Worm (Caenorhabditis elegans) whole organism, L1 larva: ENCODE measurements around the gene C07A12.18.
A peak's percentile ranks its signal among the peaks of the same experiment; 100 is the strongest.

Experiments
- F16B12.6 ChIP-seq: fragments of 150-350 bp; optimal IDR thresholded peaks from 2 replicates; lab custom pipeline; 2014; ENCODE audit warnings: missing biosample characterization, missing genetic modification characterization
- alr-1 ChIP-seq: fragments of 200-800 bp; sonication (Bioruptor generic); optimal IDR thresholded peaks from 2 replicates; lab custom pipeline; 2018; ENCODE audit warnings: borderline replicate concordance, mild to moderate bottlenecking, missing genetic modification characterization, missing compliant biosample characterization
- aly-2 ChIP-seq: fragments of 150-350 bp; optimal IDR thresholded peaks from 2 replicates; lab custom pipeline; 2014; ENCODE audit warnings: missing biosample characterization, missing genetic modification characterization
- blmp-1 ChIP-seq: fragments of 150-350 bp; optimal IDR thresholded peaks from 2 replicates; lab custom pipeline; 2014; ENCODE audit warnings: missing biosample characterization, missing genetic modification characterization
- ceh-8 ChIP-seq: fragments of 200-800 bp; sonication (Bioruptor generic); optimal IDR thresholded peaks from 2 replicates; lab custom pipeline; 2018; ENCODE audit warnings: mild to moderate bottlenecking, missing genetic modification characterization, moderate library complexity, missing compliant biosample characterization
- ceh-88 ChIP-seq: fragments of 200-800 bp; sonication (Bioruptor generic); IDR thresholded peaks from 2 replicates; pipeline ENCODE4 v1.3.6; 2022; ENCODE audit warnings: missing genetic modification characterization, missing compliant biosample characterization
- dsc-1 ChIP-seq: sonication (generic microtip); optimal IDR thresholded peaks from 2 replicates; lab custom pipeline; 2016; ENCODE audit warnings: mild to moderate bottlenecking, missing genetic modification characterization, missing compliant biosample characterization
- efl-1 ChIP-seq, 4 experiments: fragments of 150-350 bp; optimal IDR thresholded peaks in 3 of 4; peaks in 1 of 4; 1 replicate in 1 of 4; 2 replicates in 3 of 4; lab custom pipeline; 2014; ENCODE audit warnings: missing biosample characterization in 2 of 4, missing genetic modification characterization in 2 of 4, missing genetic modification reagents in 2 of 4
- efl-3 ChIP-seq: fragments of 200-800 bp; sonication (Bioruptor generic); optimal IDR thresholded peaks from 2 replicates; lab custom pipeline; 2018; ENCODE audit warnings: mild to moderate bottlenecking, missing genetic modification characterization, missing compliant biosample characterization
- egl-27 ChIP-seq, 2 experiments: fragments of 150-350 bp in 1 of 2; sonication (generic microtip); optimal IDR thresholded peaks; 3 replicates each; lab custom pipeline; 2017 to 2018; ENCODE audit warnings: missing biosample characterization in 2 of 2, missing genetic modification characterization in 2 of 2, missing genetic modification reagents in 2 of 2
- elt-2 ChIP-seq: sonication (generic microtip); optimal IDR thresholded peaks from 2 replicates; lab custom pipeline; 2016; ENCODE audit warnings: missing genetic modification characterization, mild to moderate bottlenecking, inconsistent platforms, missing compliant biosample characterization, missing genetic modification reagents
- elt-3 ChIP-seq, 6 experiments: fragments of 150-350 bp in 1 of 6; sonication (generic microtip); optimal IDR thresholded peaks; 2 replicates each; lab custom pipeline; 2017 to 2018; ENCODE audit warnings: missing biosample characterization in 6 of 6, missing genetic modification characterization in 6 of 6, inconsistent platforms in 1 of 6
- ets-5 ChIP-seq: fragments of 200-800 bp; sonication (Bioruptor generic); IDR thresholded peaks from 2 replicates; pipeline ENCODE4 v1.3.6; 2022; ENCODE audit warnings: missing genetic modification characterization, missing compliant biosample characterization
- fkh-8 ChIP-seq: sonication (generic microtip); optimal IDR thresholded peaks from 2 replicates; lab custom pipeline; 2016; ENCODE audit warnings: mild to moderate bottlenecking, missing genetic modification characterization, missing compliant biosample characterization
- hpl-2 ChIP-seq: fragments of 150-350 bp; optimal IDR thresholded peaks from 2 replicates; lab custom pipeline; 2014; ENCODE audit warnings: missing biosample characterization, missing genetic modification reagents, missing genetic modification characterization
- lin-13 ChIP-seq: fragments of 150-350 bp; optimal IDR thresholded peaks from 2 replicates; lab custom pipeline; 2014; ENCODE audit warnings: missing biosample characterization, missing genetic modification reagents, missing genetic modification characterization
- lin-15B ChIP-seq: fragments of 150-350 bp; sonication (generic microtip); optimal IDR thresholded peaks from 3 replicates; lab custom pipeline; 2014; ENCODE audit warnings: missing biosample characterization, missing genetic modification characterization
- lin-35 ChIP-seq, 2 experiments: fragments of 150-350 bp; optimal IDR thresholded peaks; 2 replicates each; lab custom pipeline; 2014; ENCODE audit warnings: missing biosample characterization in 2 of 2, missing genetic modification characterization in 2 of 2, missing genetic modification reagents in 2 of 2
- mep-1 ChIP-seq: fragments of 150-350 bp; optimal IDR thresholded peaks from 2 replicates; lab custom pipeline; 2014; ENCODE audit warnings: missing biosample characterization, missing genetic modification characterization
- nhr-11 ChIP-seq: fragments of 150-350 bp; optimal IDR thresholded peaks from 2 replicates; lab custom pipeline; 2014; ENCODE audit warnings: missing biosample characterization, missing genetic modification characterization
- nhr-19 ChIP-seq: fragments of 200-800 bp; sonication (Bioruptor generic); conservative IDR thresholded peaks from 2 replicates; pipeline ENCODE4 v1.3.6; 2022; ENCODE audit warnings: missing genetic modification characterization, missing compliant biosample characterization
- nhr-20 ChIP-seq: sonication (generic microtip); optimal IDR thresholded peaks from 2 replicates; lab custom pipeline; 2016; ENCODE audit warnings: mild to moderate bottlenecking, missing genetic modification characterization, missing compliant biosample characterization
- nhr-237 ChIP-seq: fragments of 150-350 bp; optimal IDR thresholded peaks from 2 replicates; lab custom pipeline; 2014; ENCODE audit warnings: missing biosample characterization, missing genetic modification characterization
- nhr-77 ChIP-seq: fragments of 150-350 bp; optimal IDR thresholded peaks from 2 replicates; lab custom pipeline; 2014; ENCODE audit warnings: missing biosample characterization, missing genetic modification characterization
- nhr-84 ChIP-seq: sonication (generic microtip); optimal IDR thresholded peaks from 2 replicates; lab custom pipeline; 2017; ENCODE audit warnings: missing biosample characterization, missing genetic modification characterization
- nhr-90 ChIP-seq: sonication (generic microtip); optimal IDR thresholded peaks from 2 replicates; lab custom pipeline; 2016; ENCODE audit warnings: mild to moderate bottlenecking, missing genetic modification characterization, missing compliant biosample characterization; ENCODE audit not compliant: poor library complexity
- rnt-1 ChIP-seq: sonication (generic microtip); optimal IDR thresholded peaks from 2 replicates; lab custom pipeline; 2016; ENCODE audit warnings: mild to moderate bottlenecking, missing genetic modification characterization, moderate library complexity, missing compliant biosample characterization
- snu-23 ChIP-seq: sonication (generic microtip); optimal IDR thresholded peaks from 2 replicates; lab custom pipeline; 2016; ENCODE audit warnings: missing genetic modification characterization, missing compliant biosample characterization
- swsn-7 ChIP-seq: sonication (generic microtip); optimal IDR thresholded peaks from 2 replicates; lab custom pipeline; 2016; ENCODE audit warnings: missing genetic modification characterization, missing compliant biosample characterization
- vab-15 ChIP-seq: sonication (generic microtip); optimal IDR thresholded peaks from 2 replicates; lab custom pipeline; 2017; ENCODE audit warnings: missing genotype, mild to moderate bottlenecking, missing genetic modification characterization, missing compliant biosample characterization
- ztf-11 ChIP-seq, 2 experiments: sonication (generic microtip); optimal IDR thresholded peaks; 2 replicates each; lab custom pipeline; 2016 to 2017; ENCODE audit warnings: missing genetic modification characterization in 2 of 2, missing biosample characterization in 1 of 2, missing compliant biosample characterization in 1 of 2
- ztf-4 ChIP-seq: fragments of 150-350 bp; optimal IDR thresholded peaks from 2 replicates; lab custom pipeline; 2014; ENCODE audit warnings: missing biosample characterization, missing genetic modification characterization

Gene C07A12.18

ce11 chrX:4498078-4498477, 51.6 kb downstream of the C07A12.18 start:
- TF ChIP-seq nhr-90 (tag; lab: Kevin White, UChicago): peak; percentile 43
- peak; percentile 51 for TF ChIP-seq elt-2
- TF ChIP-seq efl-1 (optimal IDR thresholded peaks at IDR 0.05; lab: Kevin White, UChicago): no peak
- TF ChIP-seq efl-1 (GFP tag; optimal IDR thresholded peaks at IDR 0.05 in 1 of 2; lab: Kevin White, UChicago): peak in 1 of 2 experiments; percentile 88
- no peak for TF ChIP-seq ztf-4 (tag; lab: Kevin White, UChicago)
- TF ChIP-seq nhr-20 (tag; lab: Kevin White, UChicago): peak; percentile 33
- TF ChIP-seq fkh-8 (tag; lab: Kevin White, UChicago): no peak
- TF ChIP-seq egl-27 (tag; optimal IDR thresholded peaks at IDR 0.05; lab: Kevin White, UChicago): no peak
- no peak for TF ChIP-seq nhr-237
- TF ChIP-seq blmp-1 (tag; lab: Kevin White, UChicago): no peak
- peak in 1 of 2 experiments; percentile 48 for TF ChIP-seq lin-35 (GFP tag; optimal IDR thresholded peaks at IDR 0.05; lab: Kevin White, UChicago)
- no peak for TF ChIP-seq ceh-88 (GFP tag; lab: Robert Waterston, UW)
- TF ChIP-seq mep-1 (tag; lab: Kevin White, UChicago): peak; percentile 1
- TF ChIP-seq nhr-19 (GFP tag; lab: Robert Waterston, UW): no peak
- TF ChIP-seq nhr-11: no peak
- no peak for TF ChIP-seq nhr-77 (tag; lab: Kevin White, UChicago)
- TF ChIP-seq lin-13 (GFP tag; lab: Kevin White, UChicago): no peak
- TF ChIP-seq ceh-8: no peak
- TF ChIP-seq snu-23: no peak
- TF ChIP-seq elt-3 (tag; optimal IDR thresholded peaks at IDR 0.05; lab: Kevin White, UChicago): peak in 1 of 6 experiments; percentile 19
- TF ChIP-seq ets-5 (GFP tag; lab: Robert Waterston, UW): no peak
- no peak for TF ChIP-seq swsn-7
- TF ChIP-seq lin-15B (tag; lab: Kevin White, UChicago): no peak

ce11 chrX:4495814-4496567, 53.7 kb downstream of the C07A12.18 start:
- TF ChIP-seq ztf-11 (tag; optimal IDR thresholded peaks at IDR 0.05; lab: Kevin White, UChicago) (no peak), alr-1 (tag; lab: Kevin White, UChicago) (no peak), aly-2 (tag; lab: Kevin White, UChicago) (no peak), efl-1 (optimal IDR thresholded peaks at IDR 0.05; lab: Kevin White, UChicago) (no peak), efl-1 (GFP tag; optimal IDR thresholded peaks at IDR 0.05 in 1 of 2; lab: Kevin White, UChicago) (peak in 1 of 2 experiments; percentile 90), rnt-1 (tag; lab: Kevin White, UChicago) (no peak), vab-15 (no peak), efl-3 (GFP tag; lab: Kevin White, UChicago) (no peak), dsc-1 (tag; lab: Kevin White, UChicago) (no peak), blmp-1 (tag; lab: Kevin White, UChicago) (peak; percentile 91), nhr-20 (tag; lab: Kevin White, UChicago) (no peak), nhr-84 (tag; lab: Kevin White, UChicago) (no peak), ets-5 (GFP tag; lab: Robert Waterston, UW) (no peak), hpl-2 (no peak), F16B12.6 (tag; lab: Kevin White, UChicago) (no peak)
- TF ChIP-seq, all 84 proteins: peak for 2
